Worm (Caenorhabditis elegans): Measurements from ENCODE around the gene wdr-60.
A peak's percentile ranks its signal among the peaks of the same experiment; 100 is the strongest.

Gene wdr-60

DNA sequence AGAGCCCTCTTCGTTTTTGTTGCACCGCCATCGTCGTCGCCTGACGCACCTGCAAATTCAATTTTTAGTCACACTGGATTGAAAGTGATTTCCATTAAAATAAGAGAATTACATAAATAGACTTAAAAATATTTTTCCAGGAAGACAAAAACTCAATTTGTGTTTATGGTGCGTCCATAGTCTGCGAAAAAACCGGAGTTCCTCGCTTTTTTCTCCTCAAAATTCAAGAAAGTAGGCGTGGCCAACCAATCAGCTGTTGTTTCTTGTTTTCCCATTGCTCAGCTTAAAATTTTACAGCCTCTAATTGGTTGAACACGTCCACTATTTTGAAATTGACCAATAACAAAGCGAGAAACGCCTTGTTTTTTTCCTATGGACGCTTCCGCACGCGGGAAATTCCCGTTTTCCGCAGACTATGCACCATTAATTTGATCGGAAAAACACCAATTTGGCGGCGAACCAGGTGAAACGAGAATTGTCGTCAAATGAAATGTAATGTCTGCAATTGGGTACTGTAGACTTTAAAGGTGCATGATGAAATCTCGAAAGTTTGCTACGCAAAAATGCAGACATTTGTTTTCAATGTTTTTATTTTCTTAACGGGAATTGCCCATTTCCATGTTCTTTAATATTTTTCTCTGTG lies 2.4 kb upstream of the wdr-60 start, which contains the start of gene C27F2.7:
C27F2.7 (minus strand) TSS at position 51 of the 643 bp plus-strand sequence.
- TF ChIP-seq ceh-6 (GFP tag; optimal IDR thresholded peaks at IDR 0.05), result no peak
- peak; percentile 24 for TF ChIP-seq nfya-1 (tag; optimal IDR thresholded peaks at IDR 0.05)

DNA sequence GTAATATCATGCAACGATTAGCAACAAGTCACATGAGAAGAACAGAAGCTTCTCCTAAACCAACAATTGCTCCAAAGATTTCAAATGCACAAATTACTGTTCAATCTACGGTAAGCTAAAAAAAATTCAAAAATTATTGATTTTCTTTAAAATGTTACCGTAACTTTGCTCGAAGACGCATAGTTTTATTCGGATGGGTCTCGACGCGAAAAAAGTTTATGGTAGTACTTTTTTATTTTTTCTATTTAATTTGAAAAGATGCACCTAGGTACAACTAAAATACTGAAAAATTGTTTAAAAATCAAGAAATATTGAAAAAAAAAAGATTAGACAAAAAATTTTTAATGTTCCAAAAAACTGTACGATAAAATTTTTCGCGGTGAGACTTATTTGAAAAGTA lies 657 bp downstream of the wdr-60 start:
- TF ChIP-seq odd-2 (tag; optimal IDR thresholded peaks at IDR 0.05) (no peak), sdc-2 (tag; optimal IDR thresholded peaks at IDR 0.05) (no peak), syd-9 (tag; optimal IDR thresholded peaks at IDR 0.05) (no peak), elt-4 (tag; optimal IDR thresholded peaks at IDR 0.05) (no peak), fax-1 (tag; optimal IDR thresholded peaks at IDR 0.05) (no peak), pha-4 (tag; optimal IDR thresholded peaks at IDR 0.05) (no peak), gmeb-2 (tag; optimal IDR thresholded peaks at IDR 0.05) (no peak), K02D7.2 (tag; optimal IDR thresholded peaks at IDR 0.05) (no peak), dmd-4 (tag; optimal IDR thresholded peaks at IDR 0.05; ENCODE audit: borderline replicate concordance) (no peak), Y22D7AL.16 (tag; optimal IDR thresholded peaks at IDR 0.05) (no peak), unc-55 (GFP tag; optimal IDR thresholded peaks at IDR 0.05) (no peak), pros-1 (tag; optimal IDR thresholded peaks at IDR 0.05) (no peak), ceh-22 (tag; optimal IDR thresholded peaks at IDR 0.05) (no peak)

DNA sequence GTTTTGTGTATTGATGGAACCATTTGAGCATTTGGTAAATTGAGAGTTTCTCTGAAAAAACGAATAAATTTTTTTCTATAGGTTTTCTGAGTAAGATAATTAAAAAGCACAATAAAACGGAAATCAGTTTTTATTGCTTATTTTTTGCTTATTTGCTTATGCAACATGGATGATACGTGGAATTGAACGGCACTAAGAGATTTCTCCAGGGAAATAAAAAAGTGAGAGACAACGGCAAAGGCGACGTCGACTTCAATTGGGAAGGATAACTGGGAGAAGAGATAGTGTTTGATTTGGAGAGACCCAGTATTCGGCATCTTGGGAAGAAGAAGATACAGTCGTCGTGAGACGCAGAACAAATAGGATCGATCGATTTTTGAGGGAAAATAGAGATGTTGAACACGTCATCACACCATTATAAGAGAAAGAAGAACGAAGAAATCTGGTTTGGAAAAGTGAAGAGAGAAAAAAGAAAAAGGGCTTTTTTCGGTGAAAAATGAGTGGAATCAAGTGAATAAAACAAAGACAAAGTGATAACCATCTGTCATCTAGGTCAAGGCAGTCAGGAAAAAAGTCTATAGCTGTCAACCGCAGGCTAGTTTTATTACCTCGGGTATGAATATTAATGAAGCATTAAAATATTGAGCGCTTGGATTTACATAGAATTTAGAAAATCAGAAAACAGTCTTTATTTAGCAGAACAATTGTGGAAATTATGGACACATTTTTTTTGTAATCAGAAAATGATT lies 11.3 kb downstream of the wdr-60 start, which contains the start of gene tmem-131:
tmem-131 (minus strand) TSS at position 51 of the 749 bp plus-strand sequence.
- peak; percentile 14 for TF ChIP-seq nfya-1 (tag; optimal IDR thresholded peaks at IDR 0.05)
- no peak for TF ChIP-seq hlh-30 (tag; optimal IDR thresholded peaks at IDR 0.05; ENCODE audit: insufficient read depth)

DNA sequence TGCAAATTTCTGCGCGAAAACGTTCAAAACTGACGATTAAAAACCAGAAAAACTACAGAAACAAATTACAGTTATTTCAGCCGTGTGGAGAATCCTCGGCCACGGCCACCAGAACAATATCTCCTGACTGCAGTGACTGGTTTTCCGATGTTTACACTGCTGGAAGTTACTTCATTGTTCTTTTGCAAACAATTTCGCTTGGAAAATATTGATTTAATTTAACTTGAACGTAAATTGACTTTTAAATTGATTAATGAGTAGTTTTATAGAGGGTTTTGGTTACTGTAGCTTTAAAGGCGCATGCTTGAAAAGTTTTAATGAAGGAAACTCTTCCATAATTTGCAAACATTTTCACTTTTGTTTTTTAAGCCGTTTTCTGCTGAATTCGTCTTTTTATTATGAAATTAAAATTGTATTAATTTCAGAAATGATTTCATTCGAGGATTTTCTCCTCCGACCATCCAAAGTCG lies 12.0 kb downstream of the wdr-60 start, which contains the start of gene smcr-8:
smcr-8 (plus strand) TSS at position 420 of the 470 bp plus-strand sequence.
- peak; percentile 73 for TF ChIP-seq ets-4 (tag; optimal IDR thresholded peaks at IDR 0.05)
- no peak for TF ChIP-seq gmeb-2 (tag; optimal IDR thresholded peaks at IDR 0.05)
- TF ChIP-seq ceh-2 (tag; optimal IDR thresholded peaks at IDR 0.05), result peak; percentile 24
- TF ChIP-seq unc-55 (GFP tag; optimal IDR thresholded peaks at IDR 0.05), result no peak
- no peak for TF ChIP-seq ceh-6 (GFP tag; optimal IDR thresholded peaks at IDR 0.05)
- no peak for TF ChIP-seq rnt-1 (tag; optimal IDR thresholded peaks at IDR 0.05)

DNA sequence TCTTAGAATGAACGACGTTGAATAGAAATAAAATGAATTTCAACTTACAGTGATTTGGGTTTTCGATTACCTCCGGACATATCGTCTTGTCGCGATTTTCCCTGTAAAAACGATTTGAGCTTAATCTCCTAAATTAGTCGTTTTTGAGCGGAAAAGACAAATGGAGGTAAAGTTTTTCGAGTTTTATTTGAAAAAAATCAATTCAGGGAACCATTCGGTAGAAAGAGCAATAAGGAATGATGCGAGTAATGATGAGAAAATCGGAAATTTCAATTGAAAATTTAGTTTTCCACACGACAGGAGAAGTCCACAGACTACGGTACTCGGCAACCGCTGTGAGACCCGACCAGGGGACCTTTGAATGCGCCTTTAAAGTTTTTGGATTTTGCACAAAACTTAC lies 15.2 kb downstream of the wdr-60 start, which contains the start of gene R144.10:
R144.10 (minus strand) TSS at position 101 of the 400 bp plus-strand sequence.
- TF ChIP-seq tbx-7 (tag; optimal IDR thresholded peaks at IDR 0.05) (no peak), fkh-10 (GFP tag; optimal IDR thresholded peaks at IDR 0.05) (no peak), fax-1 (tag; optimal IDR thresholded peaks at IDR 0.05) (no peak), sdc-2 (tag; optimal IDR thresholded peaks at IDR 0.05) (no peak), K02D7.2 (tag; optimal IDR thresholded peaks at IDR 0.05) (no peak), ceh-2 (tag; optimal IDR thresholded peaks at IDR 0.05) (no peak), K09A11.1 (tag; optimal IDR thresholded peaks at IDR 0.05; ENCODE audit: insufficient read depth) (no peak), nhr-11 (tag; optimal IDR thresholded peaks at IDR 0.05) (no peak)

DNA sequence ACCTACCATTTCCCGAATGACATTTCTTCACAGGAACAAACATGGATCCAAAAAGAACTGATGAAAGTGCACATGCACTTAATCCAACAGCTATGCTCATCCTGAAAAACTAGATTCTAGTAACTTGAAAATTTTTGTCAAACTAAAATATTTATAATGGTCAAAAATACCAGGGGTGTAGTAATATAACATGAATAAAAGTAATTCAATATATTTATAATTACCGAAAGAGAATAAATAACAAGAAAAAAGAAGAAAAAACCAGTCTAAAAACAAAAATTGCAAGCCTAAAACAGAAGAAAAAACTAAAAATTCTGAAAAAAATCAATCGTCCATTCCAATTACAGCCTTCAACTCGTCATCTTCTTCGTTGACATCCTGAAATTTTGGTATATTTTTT lies 17.6 kb downstream of the wdr-60 start, which contains the start of gene R144.6:
R144.6 (minus strand) TSS at position 101 of the 400 bp plus-strand sequence.
- TF ChIP-seq ref-2 (tag; optimal IDR thresholded peaks at IDR 0.05) (no peak), elt-4 (tag; optimal IDR thresholded peaks at IDR 0.05) (no peak), unc-3 (GFP tag; conservative IDR thresholded peaks at IDR 0.05) (no peak), unc-3 (tag; optimal IDR thresholded peaks at IDR 0.05) (no peak), pros-1 (tag; optimal IDR thresholded peaks at IDR 0.05) (no peak), ceh-34 (tag; optimal IDR thresholded peaks at IDR 0.05) (no peak), fkh-10 (GFP tag; optimal IDR thresholded peaks at IDR 0.05) (no peak), ceh-31 (tag; optimal IDR thresholded peaks at IDR 0.05) (no peak)
